Fruit fly (Drosophila melanogaster) whole organism: ENCODE measurements around the gene Vajk1.

ENCODE experiments used
- CG8478 ChIP-seq: fragments of >200 bp; optimal IDR thresholded peaks from 2 replicates; lab custom pipeline; 2018; ENCODE audit warnings: inconsistent platforms
- EcR ChIP-seq, 2 experiments: fragments of >200 bp; optimal IDR thresholded peaks; 2 replicates each; lab custom pipeline; 2017; ENCODE audit warnings: missing biosample characterization in 2 of 2, missing genetic modification characterization in 2 of 2, missing genetic modification reagents in 2 of 2
- pan ChIP-seq: fragments of >200 bp; optimal IDR thresholded peaks from 2 replicates; lab custom pipeline; 2017
- psq ChIP-seq: fragments of >200 bp; optimal IDR thresholded peaks from 2 replicates; lab custom pipeline; 2017

dm6 chr2L:13934542-13935065 lies 11.3 kb upstream of the Vajk1 start, which contains the start of gene Vajk2:
- no peak for TF ChIP-seq CG8478 (lab: Kevin White, UChicago)
- no peak for TF ChIP-seq pan
- TF ChIP-seq psq (lab: Kevin White, UChicago): no peak
- TF ChIP-seq EcR (GFP tag; optimal IDR thresholded peaks at IDR 0.05; lab: Kevin White, UChicago): no peak
